Worm (Caenorhabditis elegans): Measurements from ENCODE around the gene K07C11.7.

DNA sequence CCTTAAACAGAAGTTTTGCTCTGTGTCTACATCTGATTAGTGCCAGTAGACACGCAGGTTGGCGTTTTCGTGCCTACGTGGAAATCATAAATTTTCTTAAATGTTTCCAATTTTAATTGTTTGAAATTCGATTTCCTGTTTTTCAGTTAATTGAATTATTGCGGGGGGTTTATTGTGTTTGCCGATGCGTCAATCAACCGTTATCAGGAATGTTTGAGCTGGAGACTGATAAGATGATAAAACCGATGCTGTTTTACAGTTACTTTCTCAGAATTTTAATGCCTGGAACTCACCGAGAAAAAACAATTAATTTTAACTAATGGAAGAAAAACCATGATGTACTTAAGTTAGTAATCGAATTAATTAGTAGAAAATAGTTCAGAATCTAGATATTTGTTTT is 3.4 kb upstream of the K07C11.7 start:
- TF ChIP-seq nhr-12 (tag; optimal IDR thresholded peaks at IDR 0.05) (no peak), snpc-4 (tag; optimal IDR thresholded peaks at IDR 0.05) (no peak), nhr-90 (tag; optimal IDR thresholded peaks at IDR 0.05; ENCODE audit: poor library complexity) (no peak), swsn-7 (tag; optimal IDR thresholded peaks at IDR 0.05) (no peak), lin-35 (GFP tag; optimal IDR thresholded peaks at IDR 0.05) (no peak), sptf-1 (tag; optimal IDR thresholded peaks at IDR 0.05) (no peak), nhr-237 (tag; optimal IDR thresholded peaks at IDR 0.05) (no peak)

All from whole organism, L1 larva.